Worm (Caenorhabditis elegans) whole organism, late embryonic: Measurements from ENCODE around the gene srh-284.

Source experiments
- K02D7.2 ChIP-seq: sonication (generic microtip); optimal IDR thresholded peaks from 2 replicates; lab custom pipeline; 2017; ENCODE audit warnings: mild to moderate bottlenecking, missing genetic modification characterization, missing compliant biosample characterization
- ceh-14 ChIP-seq: sonication (generic microtip); optimal IDR thresholded peaks from 2 replicates; lab custom pipeline; 2016; ENCODE audit warnings: missing genotype, missing genetic modification characterization, missing compliant biosample characterization
- ceh-22 ChIP-seq: sonication (generic microtip); optimal IDR thresholded peaks from 2 replicates; lab custom pipeline; 2017; ENCODE audit warnings: missing biosample characterization, missing genetic modification characterization
- ceh-45 ChIP-seq: fragments of 200-800 bp; sonication (Bioruptor generic); IDR thresholded peaks from 2 replicates; pipeline ENCODE4 v1.3.6; 2022; ENCODE audit warnings: missing genetic modification reagents, missing genetic modification characterization, missing compliant biosample characterization
- ceh-6 ChIP-seq: fragments of 200-800 bp; sonication (Bioruptor generic); optimal IDR thresholded peaks from 2 replicates; lab custom pipeline; 2018; ENCODE audit warnings: mild to moderate bottlenecking, missing genetic modification characterization, missing compliant biosample characterization
- ceh-9 ChIP-seq: sonication (generic microtip); optimal IDR thresholded peaks from 2 replicates; lab custom pipeline; 2016; ENCODE audit warnings: mild to moderate bottlenecking, missing genetic modification characterization, inconsistent platforms, missing compliant biosample characterization
- eyg-1 ChIP-seq: sonication (generic microtip); optimal IDR thresholded peaks from 2 replicates; lab custom pipeline; 2016; ENCODE audit warnings: missing genotype, missing genetic modification characterization, missing compliant biosample characterization
- hlh-15 ChIP-seq: sonication (generic microtip); optimal IDR thresholded peaks from 2 replicates; lab custom pipeline; 2016; ENCODE audit warnings: missing genetic modification characterization, missing compliant biosample characterization
- hlh-6 ChIP-seq: sonication (generic microtip); optimal IDR thresholded peaks from 2 replicates; lab custom pipeline; 2016; ENCODE audit warnings: missing genotype, missing genetic modification characterization, missing compliant biosample characterization
- hlh-8 ChIP-seq: sonication (generic microtip); optimal IDR thresholded peaks from 2 replicates; lab custom pipeline; 2016; ENCODE audit warnings: missing genotype, missing genetic modification characterization, missing compliant biosample characterization
- lim-6 ChIP-seq: sonication (generic microtip); optimal IDR thresholded peaks from 2 replicates; lab custom pipeline; 2016; ENCODE audit warnings: missing genetic modification characterization, missing compliant biosample characterization
- lin-11 ChIP-seq: fragments of 200-800 bp; sonication (Bioruptor generic); optimal IDR thresholded peaks from 2 replicates; lab custom pipeline; 2018; ENCODE audit warnings: mild to moderate bottlenecking, missing genetic modification characterization, missing compliant biosample characterization
- mec-3 ChIP-seq: sonication (generic microtip); optimal IDR thresholded peaks from 2 replicates; lab custom pipeline; 2016; ENCODE audit warnings: borderline replicate concordance, missing genetic modification characterization, missing compliant biosample characterization
- pha-4 ChIP-seq: fragments of 150-350 bp; optimal IDR thresholded peaks from 2 replicates; lab custom pipeline; 2018; ENCODE audit warnings: missing biosample characterization, missing genetic modification reagents, missing genetic modification characterization
- ref-2 ChIP-seq: sonication (generic microtip); optimal IDR thresholded peaks from 2 replicates; lab custom pipeline; 2016; ENCODE audit warnings: missing genetic modification characterization, missing compliant biosample characterization
- sox-4 ChIP-seq: sonication (generic microtip); optimal IDR thresholded peaks from 2 replicates; lab custom pipeline; 2017; ENCODE audit warnings: mild to moderate bottlenecking, missing genetic modification characterization, inconsistent platforms, missing compliant biosample characterization
- ttx-3 ChIP-seq: sonication (generic microtip); optimal IDR thresholded peaks from 2 replicates; lab custom pipeline; 2016; ENCODE audit warnings: missing genetic modification reagents, missing genetic modification characterization, missing compliant biosample characterization
- unc-86 ChIP-seq: sonication (generic microtip); optimal IDR thresholded peaks from 2 replicates; lab custom pipeline; 2016; ENCODE audit warnings: missing genetic modification characterization, missing compliant biosample characterization

The srh-284 gene

ce11 chrV:17810053-17810452 lies 42.7 kb downstream of the srh-284 start, which contains the start of gene srh-296:
TSS of gene srh-296 (plus strand) at chrV:17810353.
- no peak for TF ChIP-seq ttx-3

- TF ChIP-seq hlh-15 (tag; lab: Kevin White, UChicago) = no peak
- peak; percentile 2 for TF ChIP-seq ceh-14
- TF ChIP-seq hlh-6 (tag; lab: Kevin White, UChicago) = peak; percentile 59
- TF ChIP-seq ref-2 (tag; lab: Kevin White, UChicago) = peak; percentile 25
Observed at ce11 chrV:17812127-17812526, 44.8 kb downstream of the srh-284 start.

- TF ChIP-seq mec-3 (tag; lab: Kevin White, UChicago) = no peak
- no peak for TF ChIP-seq hlh-8 (tag; lab: Kevin White, UChicago)
- TF ChIP-seq lim-6 = no peak
- TF ChIP-seq K02D7.2 = no peak
- TF ChIP-seq eyg-1 = no peak
- no peak for TF ChIP-seq hlh-15 (tag; lab: Kevin White, UChicago)
- TF ChIP-seq unc-86 (tag; lab: Kevin White, UChicago) = no peak
- TF ChIP-seq ceh-6 (GFP tag; lab: Kevin White, UChicago) = no peak
- TF ChIP-seq ceh-9 (tag; lab: Kevin White, UChicago) = no peak
- no peak for TF ChIP-seq sox-4 (tag; lab: Kevin White, UChicago)
- no peak for TF ChIP-seq pha-4 (tag; lab: Kevin White, UChicago)
- TF ChIP-seq ceh-45 (GFP tag; lab: Robert Waterston, UW) = no peak
- TF ChIP-seq lin-11 (tag; lab: Kevin White, UChicago) = no peak
- TF ChIP-seq ceh-22 = no peak
Observed at ce11 chrV:17818567-17818966, 51.2 kb downstream of the srh-284 start, which contains the start of gene srh-298. TSS of gene srh-298 (plus strand) at chrV:17818867.
